Fruit fly (Drosophila melanogaster) whole organism, wandering third instar larva: Measurements from ENCODE around the gene Shc.

Experiments used
- Abd-B ChIP-seq: fragments of >200 bp; optimal IDR thresholded peaks from 2 replicates; lab custom pipeline; 2017; ENCODE audit warnings: missing biosample characterization, missing genetic modification characterization
- CG32264 ChIP-seq: fragments of 200-800 bp; sonication (Bioruptor generic); optimal IDR thresholded peaks from 2 replicates; lab custom pipeline; 2016; ENCODE audit warnings: missing biosample characterization, missing genetic modification characterization
- CrebA ChIP-seq: fragments of 200-800 bp; sonication (Bioruptor generic); optimal IDR thresholded peaks from 2 replicates; lab custom pipeline; 2016; ENCODE audit warnings: missing biosample characterization, mild to moderate bottlenecking, missing genetic modification characterization, borderline replicate concordance
- Myc ChIP-seq: fragments of >200 bp; optimal IDR thresholded peaks from 2 replicates; lab custom pipeline; 2017
- brk ChIP-seq: fragments of 200-800 bp; sonication (Bioruptor generic); optimal IDR thresholded peaks from 2 replicates; lab custom pipeline; 2016; ENCODE audit warnings: missing biosample characterization, mild to moderate bottlenecking, missing genetic modification characterization
- fru ChIP-seq: fragments of 200-800 bp; sonication (Bioruptor generic); optimal IDR thresholded peaks from 3 replicates; lab custom pipeline; 2016; ENCODE audit warnings: missing biosample characterization, mild to moderate bottlenecking, missing genetic modification characterization
- h ChIP-seq: fragments of 200-800 bp; sonication (Bioruptor generic); optimal IDR thresholded peaks from 3 replicates; lab custom pipeline; 2016; ENCODE audit warnings: missing biosample characterization, mild to moderate bottlenecking, missing genetic modification characterization
- pan ChIP-seq: fragments of >200 bp; optimal IDR thresholded peaks from 2 replicates; lab custom pipeline; 2017
- psq ChIP-seq: fragments of 200-800 bp; sonication (Bioruptor generic); optimal IDR thresholded peaks from 3 replicates; lab custom pipeline; 2017; ENCODE audit warnings: missing biosample characterization, mild to moderate bottlenecking, missing genetic modification characterization, moderate library complexity
- usp ChIP-seq: fragments of >200 bp; optimal IDR thresholded peaks from 2 replicates; lab custom pipeline; 2017; ENCODE audit warnings: missing biosample characterization, missing genetic modification characterization

DNA sequence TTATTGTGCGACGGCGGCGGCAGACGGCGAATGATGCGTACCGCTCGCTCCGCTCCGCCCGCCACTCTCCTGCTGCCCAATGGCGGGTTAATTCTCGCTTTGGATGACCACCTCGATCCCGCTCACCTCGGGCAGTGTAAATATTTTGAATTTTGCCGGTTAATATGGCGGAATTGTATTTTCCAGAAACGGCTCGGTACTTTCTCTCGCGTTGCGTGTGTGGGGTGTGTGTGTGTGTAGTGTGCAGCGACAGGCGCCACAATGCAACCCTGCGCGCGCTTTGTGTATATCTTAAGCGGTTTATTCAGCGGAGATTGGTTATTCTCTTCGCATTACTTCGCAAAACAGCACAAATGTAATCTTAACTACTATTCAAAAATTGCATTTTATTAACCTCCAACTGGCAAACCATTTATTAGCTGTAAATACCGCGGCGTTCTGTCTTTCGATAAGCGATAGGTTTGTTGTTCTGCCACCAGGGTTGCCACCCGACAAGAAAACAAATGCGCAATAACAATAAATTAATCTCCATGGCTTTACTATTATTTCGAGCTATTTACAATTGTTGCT, 29.1 kb downstream of the Shc start, which contains the start of the genes phol and CG3552:
- TF ChIP-seq h (GFP tag; lab: Kevin White, UChicago), result no peak
- TF ChIP-seq brk, result no peak
- TF ChIP-seq CrebA (GFP tag; lab: Kevin White, UChicago), result no peak
- no peak for TF ChIP-seq CG32264
- no peak for TF ChIP-seq pan (lab: Kevin White, UChicago)
- peak; percentile 9 for TF ChIP-seq Myc (lab: Kevin White, UChicago)
- no peak for TF ChIP-seq usp
- TF ChIP-seq psq (GFP tag; lab: Kevin White, UChicago), result no peak
- TF ChIP-seq fru (GFP tag; lab: Kevin White, UChicago), result no peak
- TF ChIP-seq Abd-B (GFP tag; lab: Kevin White, UChicago), result no peak
